Fruit fly (Drosophila melanogaster): ENCODE measurements around the gene sty.

sty gene

DNA sequence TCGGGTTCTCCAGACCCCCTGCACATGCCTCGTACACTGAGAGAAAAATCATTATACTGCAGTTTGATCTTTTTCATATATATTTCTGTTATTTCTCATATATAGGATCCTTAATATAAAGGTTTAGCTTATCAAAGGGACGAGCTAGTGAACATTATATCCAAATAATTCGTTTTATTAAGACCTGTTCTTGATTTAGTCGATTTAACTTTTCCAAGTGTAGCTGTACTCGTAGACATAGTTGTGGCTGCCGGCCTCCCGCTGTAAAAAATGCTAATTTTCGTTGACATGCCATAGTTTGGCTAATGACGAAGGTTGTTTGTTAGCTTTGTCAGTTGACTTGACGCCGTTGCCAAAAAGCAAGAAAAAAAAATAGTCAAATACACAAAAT lies 42.3 kb downstream of the sty start (continued):
- TF ChIP-seq croc (GFP tag; conservative IDR thresholded peaks at IDR 0.05), result peak; percentile 73; the same call in 2 of the 3 replicates
- peak; percentile 44 for TF ChIP-seq btn (GFP tag; optimal IDR thresholded peaks at IDR 0.05)
- peak; percentile 33 for TF ChIP-seq YL-1 (GFP tag; optimal IDR thresholded peaks at IDR 0.05)
- TF ChIP-seq CG11093 (GFP tag; IDR thresholded peaks at IDR 0.05), result peak; percentile 66; the same call in 2 of the 3 replicates
- peak; percentile 88 for TF ChIP-seq sd (tag; optimal IDR thresholded peaks at IDR 0.05)
- TF ChIP-seq pnt (GFP tag; optimal IDR thresholded peaks at IDR 0.05), result peak; percentile 75
- no peak for TF ChIP-seq CG9797 (GFP tag; optimal IDR thresholded peaks at IDR 0.05)
- no peak; the same call in 1 of the 2 replicates for TF ChIP-seq CG4360 (GFP tag; IDR thresholded peaks at IDR 0.05)
- peak; percentile 87 for TF ChIP-seq nmo (GFP tag; optimal IDR thresholded peaks at IDR 0.05)
- TF ChIP-seq phol (tag; optimal IDR thresholded peaks at IDR 0.05), result peak; percentile 89
- TF ChIP-seq Ada2b (GFP tag; IDR thresholded peaks at IDR 0.05), result peak; percentile 91
- peak; percentile 60 for TF ChIP-seq odd (GFP tag; optimal IDR thresholded peaks at IDR 0.05)
- peak; percentile 85 for TF ChIP-seq Xbp1 (GFP tag; optimal IDR thresholded peaks at IDR 0.05)
- TF ChIP-seq CTCF (GFP tag; optimal IDR thresholded peaks at IDR 0.05), result no peak
- TF ChIP-seq CG8944 (GFP tag; optimal IDR thresholded peaks at IDR 0.05), result peak; percentile 38
- TF ChIP-seq CG6654 (GFP tag; optimal IDR thresholded peaks at IDR 0.05), result peak; percentile 62
- TF ChIP-seq Asciz (GFP tag; optimal IDR thresholded peaks at IDR 0.05), result peak; percentile 74
- peak; percentile 70; the same call in 2 of the 3 replicates for TF ChIP-seq CG2889 (GFP tag; IDR thresholded peaks at IDR 0.05)
- TF ChIP-seq E2f2 (GFP tag; IDR thresholded peaks at IDR 0.05), result peak; percentile 48; the same call in 1 of the 2 replicates
- TF ChIP-seq CG1647 (GFP tag; optimal IDR thresholded peaks at IDR 0.05), result peak; percentile 79
- TF ChIP-seq sens (GFP tag), result peak; percentile 97
- peak; percentile 71 for TF ChIP-seq CG17568 (GFP tag; optimal IDR thresholded peaks at IDR 0.05)
- TF ChIP-seq NC2α (GFP tag; optimal IDR thresholded peaks at IDR 0.05), result peak; percentile 60
- peak; percentile 70 for TF ChIP-seq CG33213 (GFP tag; optimal IDR thresholded peaks at IDR 0.05)
- peak; percentile 25 for TF ChIP-seq pb (GFP tag; optimal IDR thresholded peaks at IDR 0.05)
- TF ChIP-seq CG1024 (GFP tag; IDR thresholded peaks at IDR 0.05), result peak; percentile 40
- TF ChIP-seq CG1602 (GFP tag; optimal IDR thresholded peaks at IDR 0.05), result peak; percentile 80
- TF ChIP-seq Dbx (GFP tag; IDR thresholded peaks at IDR 0.05), result peak; percentile 86
- peak; percentile 88 for TF ChIP-seq tap (tag; optimal IDR thresholded peaks at IDR 0.05)
- peak; percentile 86 for TF ChIP-seq H15 (GFP tag; IDR thresholded peaks at IDR 0.05)
- peak; percentile 79 for TF ChIP-seq CG15601 (tag; optimal IDR thresholded peaks at IDR 0.05)
- TF ChIP-seq ase (GFP tag; IDR thresholded peaks at IDR 0.05), result peak; percentile 61; the same call in 1 of the 3 replicates
- TF ChIP-seq ken (GFP tag; IDR thresholded peaks at IDR 0.05), result peak; percentile 83
- peak; percentile 88 for TF ChIP-seq sob (GFP tag; IDR thresholded peaks at IDR 0.05)
- TF ChIP-seq ara (GFP tag; IDR thresholded peaks at IDR 0.05), result peak; percentile 81
- TF ChIP-seq esg (GFP tag; conservative IDR thresholded peaks at IDR 0.05), result peak; percentile 80
- TF ChIP-seq Gsc (GFP tag; IDR thresholded peaks at IDR 0.05), result peak; percentile 44; the same call in 1 of the 2 replicates
- no peak for TF ChIP-seq Dll (GFP tag; IDR thresholded peaks at IDR 0.05; ENCODE audit: partially characterized antibody)
- TF ChIP-seq Taf1 (GFP tag; IDR thresholded peaks at IDR 0.05), result peak; percentile 87
- TF ChIP-seq zf30C (GFP tag; optimal IDR thresholded peaks at IDR 0.05), result peak; percentile 79
- TF ChIP-seq HmgD (GFP tag; optimal IDR thresholded peaks at IDR 0.05), result peak; percentile 32
- TF ChIP-seq Atf3 (GFP tag; optimal IDR thresholded peaks at IDR 0.05), result peak; percentile 64
- TF ChIP-seq CG10979 (tag; optimal IDR thresholded peaks at IDR 0.05), result peak; percentile 92
- no peak for TF ChIP-seq Dip2 (GFP tag; IDR thresholded peaks at IDR 0.05)
- peak; percentile 82 for TF ChIP-seq scrt (GFP tag; optimal IDR thresholded peaks at IDR 0.05)
- peak; percentile 76 for TF ChIP-seq maf-S (GFP tag; optimal IDR thresholded peaks at IDR 0.05)
- TF ChIP-seq PHDP (tag; optimal IDR thresholded peaks at IDR 0.05), result peak; percentile 89
- peak; percentile 65 for TF ChIP-seq bab2 (GFP tag; optimal IDR thresholded peaks at IDR 0.05)
- peak; percentile 61 for TF ChIP-seq slp2 (GFP tag; optimal IDR thresholded peaks at IDR 0.05)
- TF ChIP-seq Awh (GFP tag; IDR thresholded peaks at IDR 0.05), result peak; percentile 70; the same call in 1 of the 2 replicates
- peak; percentile 46; the same call in 1 of the 3 replicates for TF ChIP-seq z (GFP tag; IDR thresholded peaks at IDR 0.05)
- TF ChIP-seq pum (GFP tag; optimal IDR thresholded peaks at IDR 0.05), result peak; percentile 69
